Worm (Caenorhabditis elegans) whole organism, L3 larva: ENCODE data around the gene F21H12.3.

Experiments
- elt-2 ChIP-seq: sonication (generic microtip); optimal IDR thresholded peaks from 2 replicates; lab custom pipeline; 2016; ENCODE audit warnings: missing genetic modification reagents, mild to moderate bottlenecking, missing genetic modification characterization, missing compliant biosample characterization
- hmg-11 ChIP-seq: sonication (generic microtip); optimal IDR thresholded peaks from 2 replicates; lab custom pipeline; 2016; ENCODE audit warnings: missing genetic modification characterization, missing compliant biosample characterization
- nhr-11 ChIP-seq: fragments of 150-350 bp; optimal IDR thresholded peaks from 2 replicates; lab custom pipeline; 2014; ENCODE audit warnings: missing biosample characterization, missing genetic modification characterization
- nhr-77 ChIP-seq: fragments of 150-350 bp; optimal IDR thresholded peaks from 2 replicates; lab custom pipeline; 2014; ENCODE audit warnings: missing biosample characterization, missing genetic modification characterization
- tbx-2 ChIP-seq: sonication (generic microtip); optimal IDR thresholded peaks from 2 replicates; lab custom pipeline; 2016; ENCODE audit warnings: mild to moderate bottlenecking, missing genetic modification characterization, missing compliant biosample characterization
- unc-39 ChIP-seq: sonication (generic microtip); optimal IDR thresholded peaks from 4 replicates; lab custom pipeline; 2017; ENCODE audit warnings: missing biosample characterization, missing genetic modification characterization

ce11 chrII:6116701-6117100 lies 34.0 kb downstream of the F21H12.3 start:
- TF ChIP-seq elt-2 (tag; lab: Kevin White, UChicago) (no peak), hmg-11 (no peak), tbx-2 (tag; lab: Kevin White, UChicago) (no peak), unc-39 (tag; lab: Kevin White, UChicago) (no peak), nhr-77 (tag; lab: Kevin White, UChicago) (no peak), nhr-11 (tag; lab: Kevin White, UChicago) (no peak)
